Worm (Caenorhabditis elegans): Measurements from ENCODE around the gene D2096.6.

The D2096.6 gene

DNA sequence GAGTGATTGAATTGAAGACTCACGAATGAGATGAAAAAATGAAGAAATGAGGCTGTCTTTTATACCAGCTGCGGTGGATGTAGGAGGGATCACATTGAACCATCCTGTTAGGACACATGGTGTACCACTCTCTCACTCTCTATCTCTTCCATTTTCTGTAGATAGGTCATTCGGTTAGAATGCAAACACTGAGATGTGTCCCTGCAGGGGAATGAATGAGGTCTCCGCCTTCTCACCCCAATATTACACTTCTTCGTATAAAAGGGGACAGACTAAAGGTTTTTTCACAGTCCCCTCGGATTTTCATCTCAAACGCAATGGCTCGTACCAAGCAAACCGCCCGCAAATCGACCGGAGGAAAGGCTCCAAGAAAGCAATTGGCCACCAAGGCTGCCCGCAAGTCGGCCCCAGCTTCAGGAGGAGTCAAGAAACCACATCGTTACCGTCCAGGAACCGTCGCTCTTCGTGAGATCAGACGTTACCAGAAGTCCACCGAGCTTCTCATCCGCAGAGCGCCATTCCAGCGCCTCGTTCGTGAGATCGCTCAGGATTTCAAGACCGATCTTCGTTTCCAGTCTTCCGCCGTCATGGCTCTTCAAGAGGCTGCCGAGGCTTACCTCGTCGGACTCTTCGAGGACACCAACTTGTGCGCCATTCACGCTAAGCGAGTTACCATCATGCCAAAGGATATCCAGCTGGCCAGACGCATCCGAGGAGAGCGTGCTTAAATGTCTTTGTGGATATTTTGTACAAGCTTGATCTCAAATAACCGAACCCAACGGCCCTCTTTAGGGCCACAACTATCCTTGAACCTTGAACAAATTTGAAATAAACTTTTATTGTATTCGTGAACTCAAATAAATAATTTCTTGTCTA is 34.8 kb downstream of the D2096.6 start, which contains the start of gene his-32:
TSS of gene his-32 (plus strand) at position 318 of the 876 bp plus-strand sequence.
- TF ChIP-seq nhr-2 (tag; optimal IDR thresholded peaks at IDR 0.05): peak; percentile 76
- TF ChIP-seq bed-3 (GFP tag; optimal IDR thresholded peaks at IDR 0.05): no peak
- peak; percentile 98 for TF ChIP-seq ztf-11 (tag; optimal IDR thresholded peaks at IDR 0.05)
- peak; percentile 72 for TF ChIP-seq tbx-8 (GFP tag; optimal IDR thresholded peaks at IDR 0.05)
- no peak for TF ChIP-seq blmp-1 (tag; optimal IDR thresholded peaks at IDR 0.05)
- TF ChIP-seq elt-3 (tag; optimal IDR thresholded peaks at IDR 0.05): no peak
- TF ChIP-seq hlh-1 (tag; optimal IDR thresholded peaks at IDR 0.05): peak; percentile 64
- TF ChIP-seq sptf-1 (tag; optimal IDR thresholded peaks at IDR 0.05): peak; percentile 70
- TF ChIP-seq nhr-28 (tag; optimal IDR thresholded peaks at IDR 0.05): no peak
- TF ChIP-seq ceh-39 (tag; optimal IDR thresholded peaks at IDR 0.05): peak; percentile 99
- TF ChIP-seq mls-2 (tag; optimal IDR thresholded peaks at IDR 0.05): peak; percentile 61
- peak; percentile 45 for TF ChIP-seq ceh-43 (GFP tag; optimal IDR thresholded peaks at IDR 0.05)
- peak; percentile 78 for TF ChIP-seq sem-2 (GFP tag; optimal IDR thresholded peaks at IDR 0.05)
- peak; percentile 39 for TF ChIP-seq ces-1 (GFP tag; optimal IDR thresholded peaks at IDR 0.05)
- TF ChIP-seq flh-1 (GFP tag; optimal IDR thresholded peaks at IDR 0.05): no peak
- TF ChIP-seq drap-1 (GFP tag; optimal IDR thresholded peaks at IDR 0.05): peak; percentile 63
- peak; percentile 78 for TF ChIP-seq lsy-2 (tag; optimal IDR thresholded peaks at IDR 0.05)
- TF ChIP-seq lin-32 (GFP tag; optimal IDR thresholded peaks at IDR 0.05): peak; percentile 65
- peak; percentile 87 for TF ChIP-seq nhr-12 (tag; optimal IDR thresholded peaks at IDR 0.05)
- no peak for TF ChIP-seq zip-8 (tag; optimal IDR thresholded peaks at IDR 0.05)
- TF ChIP-seq nhr-237 (tag; optimal IDR thresholded peaks at IDR 0.05): no peak
- TF ChIP-seq ham-2 (GFP tag; optimal IDR thresholded peaks at IDR 0.05): no peak
- peak; percentile 92 for TF ChIP-seq pha-4 (tag; optimal IDR thresholded peaks at IDR 0.05)
- peak; percentile 20 for TF ChIP-seq elt-1 (tag; optimal IDR thresholded peaks at IDR 0.05; ENCODE audit: borderline replicate concordance, insufficient read depth)
- peak; percentile 95 for TF ChIP-seq cnd-1 (tag; optimal IDR thresholded peaks at IDR 0.05)
- no peak for TF ChIP-seq snpc-4 (tag; optimal IDR thresholded peaks at IDR 0.05)
- peak; percentile 89 for TF ChIP-seq unc-62 (GFP tag; optimal IDR thresholded peaks at IDR 0.05)
- peak; percentile 96 for TF ChIP-seq unc-39 (tag; optimal IDR thresholded peaks at IDR 0.05)
- TF ChIP-seq M03D4.4 (tag; optimal IDR thresholded peaks at IDR 0.05): peak; percentile 75
- peak; percentile 92 for TF ChIP-seq mep-1 (tag; optimal IDR thresholded peaks at IDR 0.05)
- no peak for TF ChIP-seq mab-5 (tag; optimal IDR thresholded peaks at IDR 0.05)
- TF ChIP-seq lin-13 (tag; optimal IDR thresholded peaks at IDR 0.05): peak; percentile 98
- TF ChIP-seq nhr-76 (tag; optimal IDR thresholded peaks at IDR 0.05): no peak
- no peak for TF ChIP-seq unc-120 (tag; optimal IDR thresholded peaks at IDR 0.05; ENCODE audit: poor library complexity, severe bottlenecking)
- TF ChIP-seq ceh-83 (GFP tag; optimal IDR thresholded peaks at IDR 0.05): peak; percentile 76

DNA sequence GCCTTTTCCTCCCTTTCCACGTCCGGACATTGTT is 35.3 kb downstream of the D2096.6 start, which contains the start of gene his-31:
TSS of gene his-31 (minus strand) at position 30 of the 34 bp plus-strand sequence.
- TF ChIP-seq ceh-83 (GFP tag; optimal IDR thresholded peaks at IDR 0.05): no peak
- no peak for TF ChIP-seq M03D4.4 (tag; optimal IDR thresholded peaks at IDR 0.05)
- no peak for TF ChIP-seq sptf-1 (tag; optimal IDR thresholded peaks at IDR 0.05)
- TF ChIP-seq ztf-11 (tag; optimal IDR thresholded peaks at IDR 0.05): no peak
- TF ChIP-seq nhr-237 (tag; optimal IDR thresholded peaks at IDR 0.05): no peak
- TF ChIP-seq ceh-39 (tag; optimal IDR thresholded peaks at IDR 0.05): no peak
- TF ChIP-seq nhr-28 (tag; optimal IDR thresholded peaks at IDR 0.05): no peak
- TF ChIP-seq lin-13 (tag; optimal IDR thresholded peaks at IDR 0.05): no peak
- no peak for TF ChIP-seq sem-2 (GFP tag; optimal IDR thresholded peaks at IDR 0.05)
- TF ChIP-seq zip-8 (tag; optimal IDR thresholded peaks at IDR 0.05): no peak
- no peak for TF ChIP-seq ces-1 (GFP tag; optimal IDR thresholded peaks at IDR 0.05)
- no peak for TF ChIP-seq unc-120 (tag; optimal IDR thresholded peaks at IDR 0.05; ENCODE audit: poor library complexity, severe bottlenecking)

DNA sequence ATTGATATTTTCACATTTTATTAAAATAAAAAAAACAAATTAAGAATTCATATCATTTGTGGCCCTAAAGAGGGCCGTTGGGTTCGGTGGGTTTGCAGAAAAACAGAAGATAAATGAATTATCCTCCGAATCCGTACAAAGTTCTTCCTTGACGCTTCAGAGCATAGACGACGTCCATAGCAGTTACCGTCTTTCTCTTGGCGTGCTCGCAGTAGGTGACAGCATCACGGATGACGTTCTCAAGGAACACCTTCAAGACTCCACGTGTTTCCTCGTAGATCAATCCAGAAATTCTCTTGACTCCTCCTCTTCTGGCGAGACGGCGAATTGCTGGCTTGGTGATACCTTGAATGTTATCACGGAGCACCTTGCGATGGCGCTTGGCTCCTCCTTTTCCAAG is 35.5 kb downstream of the D2096.6 start:
- TF ChIP-seq M03D4.4 (tag; optimal IDR thresholded peaks at IDR 0.05) (no peak), sem-2 (GFP tag; optimal IDR thresholded peaks at IDR 0.05) (no peak), unc-120 (tag; optimal IDR thresholded peaks at IDR 0.05; ENCODE audit: poor library complexity, severe bottlenecking) (no peak), mep-1 (tag; optimal IDR thresholded peaks at IDR 0.05) (no peak), sptf-1 (tag; optimal IDR thresholded peaks at IDR 0.05) (no peak), nhr-2 (tag; optimal IDR thresholded peaks at IDR 0.05) (no peak), unc-62 (GFP tag; optimal IDR thresholded peaks at IDR 0.05) (no peak), drap-1 (GFP tag; optimal IDR thresholded peaks at IDR 0.05) (no peak), nhr-76 (tag; optimal IDR thresholded peaks at IDR 0.05) (no peak), hlh-1 (tag; optimal IDR thresholded peaks at IDR 0.05) (no peak), lin-13 (tag; optimal IDR thresholded peaks at IDR 0.05) (no peak), unc-39 (tag; optimal IDR thresholded peaks at IDR 0.05) (no peak), bed-3 (GFP tag; optimal IDR thresholded peaks at IDR 0.05) (no peak)
